Worm (Caenorhabditis elegans): ENCODE data around the gene adh-5.
"Not testable (repeated sequence)": the region's sequence is repeated elsewhere in the genome, so short reads cannot be mapped to it uniquely, and the experiment has no call there.

Gene adh-5

ce11 chrV:911474-911873, at the start of gene adh-5:
Gene adh-5, plus strand, starts transcription at chrV:911774.
- TF ChIP-seq ztf-29 (GFP tag; IDR thresholded peaks at IDR 0.05) = no peak
- no peak for TF ChIP-seq flt-1 (GFP tag; IDR thresholded peaks at IDR 0.05)
- TF ChIP-seq ref-1 (GFP tag; conservative IDR thresholded peaks at IDR 0.05) = no peak
- TF ChIP-seq T22C8.4 (GFP tag; IDR thresholded peaks at IDR 0.05) = no peak
- TF ChIP-seq med-1 (GFP tag; optimal IDR thresholded peaks at IDR 0.05; ENCODE audit: insufficient read depth) = no peak
- no peak for TF ChIP-seq cog-1 (tag; optimal IDR thresholded peaks at IDR 0.05)
- TF ChIP-seq tab-1 (GFP tag; IDR thresholded peaks at IDR 0.05) = no peak
- no peak for TF ChIP-seq ztf-23 (GFP tag; IDR thresholded peaks at IDR 0.05)
- TF ChIP-seq klf-2 (GFP tag; conservative IDR thresholded peaks at IDR 0.05) = no peak

ce11 chrV:866729-867128, 44.8 kb upstream of the adh-5 start, which contains the start of gene T02B11.3:
Gene T02B11.3, minus strand, starts transcription at chrV:866829.
- TF ChIP-seq med-1 (GFP tag; optimal IDR thresholded peaks at IDR 0.05; ENCODE audit: insufficient read depth) = no peak
- TF ChIP-seq cog-1 (tag; optimal IDR thresholded peaks at IDR 0.05) = no peak
- no peak for TF ChIP-seq ztf-29 (GFP tag; IDR thresholded peaks at IDR 0.05)
- TF ChIP-seq ref-1 (GFP tag; conservative IDR thresholded peaks at IDR 0.05) = no peak
- no peak for TF ChIP-seq klf-2 (GFP tag; conservative IDR thresholded peaks at IDR 0.05)
- no peak for TF ChIP-seq T22C8.4 (GFP tag; IDR thresholded peaks at IDR 0.05)
- no peak for TF ChIP-seq flt-1 (GFP tag; IDR thresholded peaks at IDR 0.05)
- no peak for TF ChIP-seq ztf-23 (GFP tag; IDR thresholded peaks at IDR 0.05)
- TF ChIP-seq tab-1 (GFP tag; IDR thresholded peaks at IDR 0.05) = no peak

ce11 chrV:871029-871428, 40.5 kb upstream of the adh-5 start, which contains the start of gene T02B11.4:
Gene T02B11.4, minus strand, starts transcription at chrV:871129.
- TF ChIP-seq flt-1 (GFP tag; IDR thresholded peaks at IDR 0.05) = no peak
- no peak for TF ChIP-seq ztf-23 (GFP tag; IDR thresholded peaks at IDR 0.05)
- no peak for TF ChIP-seq klf-2 (GFP tag; conservative IDR thresholded peaks at IDR 0.05)
- no peak for TF ChIP-seq med-1 (GFP tag; optimal IDR thresholded peaks at IDR 0.05; ENCODE audit: insufficient read depth)
- TF ChIP-seq tab-1 (GFP tag; IDR thresholded peaks at IDR 0.05) = no peak

- TF ChIP-seq klf-2 (GFP tag; conservative IDR thresholded peaks at IDR 0.05) (no peak), med-1 (GFP tag; optimal IDR thresholded peaks at IDR 0.05; ENCODE audit: insufficient read depth) (no peak), cog-1 (tag; optimal IDR thresholded peaks at IDR 0.05) (no peak), tab-1 (GFP tag; IDR thresholded peaks at IDR 0.05) (no peak), flt-1 (GFP tag; IDR thresholded peaks at IDR 0.05) (no peak), ztf-29 (GFP tag; IDR thresholded peaks at IDR 0.05) (no peak), ztf-23 (GFP tag; IDR thresholded peaks at IDR 0.05) (no peak), ref-1 (GFP tag; conservative IDR thresholded peaks at IDR 0.05) (no peak), T22C8.4 (GFP tag; IDR thresholded peaks at IDR 0.05) (no peak)
Measured at ce11 chrV:875945-876344, 35.6 kb upstream of the adh-5 start, which contains the start of gene T02B11.9. Gene T02B11.9, plus strand, starts transcription at chrV:876245.

ce11 chrV:878567-878966, 33.0 kb upstream of the adh-5 start, which contains the start of gene T02B11.8:
Gene T02B11.8, minus strand, starts transcription at chrV:878667.
- no peak for TF ChIP-seq med-1 (GFP tag; optimal IDR thresholded peaks at IDR 0.05; ENCODE audit: insufficient read depth)
- no peak for TF ChIP-seq ref-1 (GFP tag; conservative IDR thresholded peaks at IDR 0.05)
- no peak for TF ChIP-seq flt-1 (GFP tag; IDR thresholded peaks at IDR 0.05)
- TF ChIP-seq klf-2 (GFP tag; conservative IDR thresholded peaks at IDR 0.05) = no peak
- no peak for TF ChIP-seq ztf-23 (GFP tag; IDR thresholded peaks at IDR 0.05)
- no peak for TF ChIP-seq T22C8.4 (GFP tag; IDR thresholded peaks at IDR 0.05)
- TF ChIP-seq ztf-29 (GFP tag; IDR thresholded peaks at IDR 0.05) = no peak
- no peak for TF ChIP-seq tab-1 (GFP tag; IDR thresholded peaks at IDR 0.05)

ce11 chrV:879171-879570, 32.4 kb upstream of the adh-5 start, which contains the start of gene srg-53:
Gene srg-53, plus strand, starts transcription at chrV:879471.
- TF ChIP-seq T22C8.4 (GFP tag; IDR thresholded peaks at IDR 0.05) = no peak
- no peak for TF ChIP-seq cog-1 (tag; optimal IDR thresholded peaks at IDR 0.05)
- no peak for TF ChIP-seq tab-1 (GFP tag; IDR thresholded peaks at IDR 0.05)
- TF ChIP-seq ztf-23 (GFP tag; IDR thresholded peaks at IDR 0.05) = no peak
- TF ChIP-seq flt-1 (GFP tag; IDR thresholded peaks at IDR 0.05) = no peak
- TF ChIP-seq klf-2 (GFP tag; conservative IDR thresholded peaks at IDR 0.05) = no peak
- no peak for TF ChIP-seq med-1 (GFP tag; optimal IDR thresholded peaks at IDR 0.05; ENCODE audit: insufficient read depth)
- no peak for TF ChIP-seq ztf-29 (GFP tag; IDR thresholded peaks at IDR 0.05)
- TF ChIP-seq ref-1 (GFP tag; conservative IDR thresholded peaks at IDR 0.05) = no peak

ce11 chrV:884324-884723, 27.2 kb upstream of the adh-5 start, which contains the start of gene srj-38:
Gene srj-38, minus strand, starts transcription at chrV:884424.
- no peak for TF ChIP-seq T22C8.4 (GFP tag; IDR thresholded peaks at IDR 0.05)
- no peak for TF ChIP-seq ref-1 (GFP tag; conservative IDR thresholded peaks at IDR 0.05)
- no peak for TF ChIP-seq med-1 (GFP tag; optimal IDR thresholded peaks at IDR 0.05; ENCODE audit: insufficient read depth)
- TF ChIP-seq ztf-23 (GFP tag; IDR thresholded peaks at IDR 0.05) = no peak
- no peak for TF ChIP-seq flt-1 (GFP tag; IDR thresholded peaks at IDR 0.05)
- TF ChIP-seq klf-2 (GFP tag; conservative IDR thresholded peaks at IDR 0.05) = no peak
- no peak for TF ChIP-seq tab-1 (GFP tag; IDR thresholded peaks at IDR 0.05)
- no peak for TF ChIP-seq ztf-29 (GFP tag; IDR thresholded peaks at IDR 0.05)
- no peak for TF ChIP-seq cog-1 (tag; optimal IDR thresholded peaks at IDR 0.05)

ce11 chrV:889216-889615, 22.4 kb upstream of the adh-5 start, which contains the start of gene T02B11.6:
Gene T02B11.6, minus strand, starts transcription at chrV:889316.
- TF ChIP-seq tab-1 (GFP tag; IDR thresholded peaks at IDR 0.05) = no peak
- TF ChIP-seq med-1 (GFP tag; optimal IDR thresholded peaks at IDR 0.05; ENCODE audit: insufficient read depth) = no peak
- TF ChIP-seq flt-1 (GFP tag; IDR thresholded peaks at IDR 0.05) = no peak
- no peak for TF ChIP-seq ztf-29 (GFP tag; IDR thresholded peaks at IDR 0.05)
- TF ChIP-seq klf-2 (GFP tag; conservative IDR thresholded peaks at IDR 0.05) = no peak
- no peak for TF ChIP-seq ref-1 (GFP tag; conservative IDR thresholded peaks at IDR 0.05)
- TF ChIP-seq ztf-23 (GFP tag; IDR thresholded peaks at IDR 0.05) = no peak
- TF ChIP-seq cog-1 (tag; optimal IDR thresholded peaks at IDR 0.05) = no peak
- TF ChIP-seq T22C8.4 (GFP tag; IDR thresholded peaks at IDR 0.05) = no peak

- no peak for TF ChIP-seq T22C8.4 (GFP tag; IDR thresholded peaks at IDR 0.05)
- no peak for TF ChIP-seq med-1 (GFP tag; optimal IDR thresholded peaks at IDR 0.05; ENCODE audit: insufficient read depth)
- TF ChIP-seq klf-2 (GFP tag; conservative IDR thresholded peaks at IDR 0.05) = no peak
- TF ChIP-seq ztf-29 (GFP tag; IDR thresholded peaks at IDR 0.05) = no peak
- TF ChIP-seq cog-1 (tag; optimal IDR thresholded peaks at IDR 0.05) = no peak
- TF ChIP-seq flt-1 (GFP tag; IDR thresholded peaks at IDR 0.05) = no peak
Measured at ce11 chrV:890423-890822, 21.2 kb upstream of the adh-5 start, which contains the start of gene srlf-21. Gene srlf-21, minus strand, starts transcription at chrV:890523.

ce11 chrV:890835-891234, 20.7 kb upstream of the adh-5 start, which contains the start of gene srlf-22:
Gene srlf-22, plus strand, starts transcription at chrV:891135.
- not testable (repeated sequence) for TF ChIP-seq T22C8.4, tab-1, flt-1 (GFP tag; IDR thresholded peaks at IDR 0.05)
